Fruit fly (Drosophila melanogaster) whole organism, embryonic: ENCODE results near the gene Megf8.

ENCODE experiments used
- Taf1 ChIP-seq: fragments of 200-800 bp; sonication (Bioruptor generic); IDR thresholded peaks from 2 replicates; pipeline ENCODE4 v1.3.6; 2022; ENCODE audit warnings: missing biosample characterization, missing genetic modification characterization
- esg ChIP-seq: fragments of 200-800 bp; sonication (Bioruptor generic); conservative IDR thresholded peaks from 2 replicates; pipeline ENCODE4 v1.3.6; 2022; ENCODE audit warnings: missing biosample characterization, missing genetic modification characterization

DNA sequence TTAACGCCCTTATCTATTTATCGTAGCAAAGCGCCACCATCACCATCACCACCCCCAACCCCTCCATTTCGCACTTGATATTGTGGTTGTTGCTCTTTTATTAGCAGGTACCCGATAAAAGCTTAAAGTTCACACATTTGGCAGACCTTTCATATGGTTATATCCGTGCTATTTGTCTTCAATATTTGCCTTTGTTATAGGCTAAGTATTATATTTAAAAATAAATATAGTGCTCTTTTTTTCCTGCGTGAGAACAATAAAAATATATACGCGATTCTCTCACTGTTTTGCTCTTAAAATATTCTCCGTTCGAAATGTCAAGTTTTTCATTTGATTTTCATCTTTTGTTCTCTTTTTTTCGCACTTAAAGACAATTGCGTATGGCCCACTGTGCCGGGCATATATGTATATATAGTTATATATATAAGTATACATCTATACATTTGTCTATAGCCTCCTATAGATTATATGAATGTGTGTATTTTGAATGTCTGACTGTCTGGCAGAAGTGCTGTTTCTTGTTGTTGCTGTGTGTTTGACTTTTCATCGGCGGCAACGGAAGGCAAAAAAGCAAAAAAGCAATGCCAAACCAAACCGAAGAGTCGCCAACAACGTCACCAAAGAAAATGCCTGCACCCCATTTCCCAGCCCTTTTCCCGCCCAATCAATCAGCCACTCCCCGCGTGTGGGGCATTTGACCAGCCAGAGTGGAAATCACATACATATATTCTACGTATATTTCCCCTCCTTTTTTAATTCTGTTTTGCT lies 51.0 kb downstream of the Megf8 start:
- TF ChIP-seq esg (GFP tag; lab: Robert Waterston, UW) (no peak), Taf1 (GFP tag; lab: Robert Waterston, UW) (no peak)
